Fruit fly (Drosophila melanogaster): ENCODE data around the gene Lsd-2.

Gene Lsd-2

DNA sequence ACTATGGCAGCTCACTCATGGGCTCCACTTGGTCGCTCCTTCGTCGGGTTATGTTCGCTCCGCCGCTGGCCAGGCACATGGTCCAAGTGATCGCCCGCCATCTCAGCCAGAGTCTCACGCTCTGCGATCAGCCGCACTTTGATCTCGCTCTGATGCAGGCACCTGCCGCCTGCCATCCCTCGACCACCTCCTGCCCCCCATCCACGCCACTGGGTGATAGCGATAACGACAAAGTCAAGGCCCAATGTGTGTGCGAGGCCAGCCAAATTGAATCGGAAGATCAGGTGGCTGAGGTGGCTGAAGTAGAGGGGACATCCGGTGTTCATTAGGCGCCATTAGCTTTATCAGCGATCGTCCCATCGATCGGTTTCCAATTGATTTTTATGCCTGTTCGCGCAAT lies 7.5 kb downstream of the Lsd-2 start:
- TF ChIP-seq CG5204 (GFP tag; optimal IDR thresholded peaks at IDR 0.05) (no peak), ovo (GFP tag; optimal IDR thresholded peaks at IDR 0.05) (no peak), CG12768 (GFP tag; optimal IDR thresholded peaks at IDR 0.05) (peak; percentile 29), CG14711 (tag; optimal IDR thresholded peaks at IDR 0.05) (no peak), Mnt (GFP tag; optimal IDR thresholded peaks at IDR 0.05) (peak; percentile 19), tj (GFP tag; optimal IDR thresholded peaks at IDR 0.05) (peak; percentile 15), toe (GFP tag; optimal IDR thresholded peaks at IDR 0.05) (no peak), pad (GFP tag; optimal IDR thresholded peaks at IDR 0.05) (no peak), CG7045 (GFP tag; optimal IDR thresholded peaks at IDR 0.05) (no peak), cnc (optimal IDR thresholded peaks at IDR 0.05) (no peak)

DNA sequence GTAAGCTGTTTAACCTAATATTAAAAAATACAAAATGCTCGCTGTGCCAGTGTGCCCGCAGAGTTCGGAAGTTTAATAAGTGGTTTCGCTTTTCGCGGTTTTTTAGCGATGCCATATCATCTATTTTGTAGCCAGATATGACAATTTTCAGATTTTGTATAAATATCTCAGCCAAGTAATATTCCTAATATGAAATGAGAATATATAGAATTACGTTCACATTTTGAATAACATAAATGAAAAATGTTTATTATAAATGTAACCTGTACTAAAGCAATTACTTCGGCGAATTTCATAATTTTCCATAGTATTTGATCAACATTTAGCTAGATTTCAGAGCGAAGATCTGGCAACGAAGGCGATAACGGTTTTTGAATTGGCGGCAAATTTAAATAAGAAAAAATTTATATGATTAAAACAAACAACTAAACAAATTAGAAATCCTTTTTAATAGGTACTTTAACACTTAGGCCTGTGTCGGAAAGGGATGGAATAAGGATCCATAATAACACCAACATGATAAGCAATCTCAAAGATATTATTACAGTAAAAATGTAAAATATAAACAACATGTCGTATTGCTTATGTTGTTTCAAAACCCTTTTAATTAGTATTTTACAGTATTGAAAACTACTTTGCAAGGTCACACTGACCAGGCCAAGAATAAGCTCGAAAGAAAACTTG lies 9.5 kb downstream of the Lsd-2 start, which contains the start of the genes opm and dob:
opm (minus strand) TSS at position 59 of the 684 bp plus-strand sequence.
dob (plus strand) TSS at position 634 of the 684 bp plus-strand sequence.
- peak; percentile 14 for TF ChIP-seq Mnt (GFP tag; optimal IDR thresholded peaks at IDR 0.05)
- peak; percentile 77 for TF ChIP-seq kay (GFP tag; ENCODE audit: borderline replicate concordance)
- TF ChIP-seq Hr96 (GFP tag; optimal IDR thresholded peaks at IDR 0.05), result no peak
- TF ChIP-seq CG5204 (GFP tag; optimal IDR thresholded peaks at IDR 0.05), result peak; percentile 1
- TF ChIP-seq pad (GFP tag; optimal IDR thresholded peaks at IDR 0.05), result peak; percentile 11
- TF ChIP-seq toe (GFP tag; optimal IDR thresholded peaks at IDR 0.05), result no peak
- TF ChIP-seq CG7045 (GFP tag; optimal IDR thresholded peaks at IDR 0.05), result no peak
- no peak for TF ChIP-seq Crg-1 (GFP tag; optimal IDR thresholded peaks at IDR 0.05)
- TF ChIP-seq Clk (GFP tag; optimal IDR thresholded peaks at IDR 0.05), result no peak
- peak; percentile 22 for TF ChIP-seq CG11617 (GFP tag; optimal IDR thresholded peaks at IDR 0.05)
- TF ChIP-seq CG14711 (tag; optimal IDR thresholded peaks at IDR 0.05), result no peak
- no peak for TF ChIP-seq CG33017 (tag; optimal IDR thresholded peaks at IDR 0.05)
- TF ChIP-seq CG12768 (GFP tag; optimal IDR thresholded peaks at IDR 0.05), result no peak
- TF ChIP-seq CG1620 (GFP tag; optimal IDR thresholded peaks at IDR 0.05), result peak; percentile 27
- TF ChIP-seq ovo (GFP tag; optimal IDR thresholded peaks at IDR 0.05), result no peak
- TF ChIP-seq bab1 (GFP tag; optimal IDR thresholded peaks at IDR 0.05), result no peak
- no peak for TF ChIP-seq cic (GFP tag; optimal IDR thresholded peaks at IDR 0.05)
- TF ChIP-seq CG7101 (tag; optimal IDR thresholded peaks at IDR 0.05), result no peak
- no peak for TF ChIP-seq cnc (optimal IDR thresholded peaks at IDR 0.05)
- no peak for TF ChIP-seq tj (GFP tag; optimal IDR thresholded peaks at IDR 0.05)

DNA sequence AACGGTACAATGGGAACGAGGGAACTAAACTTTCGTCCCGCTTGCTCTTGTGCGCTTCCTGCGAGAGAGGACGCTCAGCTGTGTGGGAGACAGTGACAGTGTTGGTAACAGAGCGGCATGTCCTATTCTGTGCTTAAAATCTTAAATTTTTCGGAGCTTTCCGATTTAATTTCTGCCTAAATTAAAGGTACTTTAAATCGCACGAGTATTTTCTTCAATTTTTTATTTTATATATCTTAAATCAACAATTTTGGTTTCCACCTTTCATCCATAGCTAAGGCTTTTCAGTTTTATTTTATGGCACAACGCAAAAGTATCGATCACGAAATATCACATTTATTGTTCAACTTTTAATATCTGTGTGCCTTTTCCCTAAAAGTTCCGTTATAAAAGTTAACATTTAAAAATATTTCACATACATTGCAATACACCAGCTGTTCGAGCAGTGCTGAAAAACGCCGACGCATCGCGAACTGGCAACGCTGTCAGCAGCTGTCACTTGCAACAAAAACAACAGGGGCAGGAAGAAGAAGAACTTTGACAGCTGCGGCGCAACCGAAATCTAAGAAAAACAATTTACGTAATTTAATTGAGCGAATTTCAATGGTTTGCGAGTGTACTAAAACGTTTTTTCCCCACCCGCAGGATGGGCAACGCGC lies 12.5 kb downstream of the Lsd-2 start, which contains the start of the genes hiw and ND-B18:
hiw (minus strand) TSS at position 26 of the 659 bp plus-strand sequence.
ND-B18 (plus strand) TSS at position 330 of the 659 bp plus-strand sequence.
- TF ChIP-seq toe (GFP tag; optimal IDR thresholded peaks at IDR 0.05), result no peak
- peak; percentile 12 for TF ChIP-seq CG11617 (GFP tag; optimal IDR thresholded peaks at IDR 0.05)
- TF ChIP-seq cic (GFP tag; optimal IDR thresholded peaks at IDR 0.05), result no peak
- TF ChIP-seq pad (GFP tag; optimal IDR thresholded peaks at IDR 0.05), result peak; percentile 60
- TF ChIP-seq CG1620 (GFP tag; optimal IDR thresholded peaks at IDR 0.05), result peak; percentile 74
- TF ChIP-seq tj (GFP tag; optimal IDR thresholded peaks at IDR 0.05), result peak; percentile 67
- no peak for TF ChIP-seq CG12768 (GFP tag; optimal IDR thresholded peaks at IDR 0.05)
- no peak for TF ChIP-seq kay (GFP tag; ENCODE audit: borderline replicate concordance)
- no peak for TF ChIP-seq Clk (GFP tag; optimal IDR thresholded peaks at IDR 0.05)
- TF ChIP-seq CG7045 (GFP tag; optimal IDR thresholded peaks at IDR 0.05), result no peak
- peak; percentile 53 for TF ChIP-seq Mnt (GFP tag; optimal IDR thresholded peaks at IDR 0.05)
- no peak for TF ChIP-seq cnc (optimal IDR thresholded peaks at IDR 0.05)
- TF ChIP-seq CG33017 (tag; optimal IDR thresholded peaks at IDR 0.05), result no peak
- TF ChIP-seq CG7101 (tag; optimal IDR thresholded peaks at IDR 0.05), result peak; percentile 51
- TF ChIP-seq Crg-1 (GFP tag; optimal IDR thresholded peaks at IDR 0.05), result peak; percentile 74
- peak; percentile 37 for TF ChIP-seq CG14711 (tag; optimal IDR thresholded peaks at IDR 0.05)
- TF ChIP-seq bab1 (GFP tag; optimal IDR thresholded peaks at IDR 0.05), result peak; percentile 80
- peak; percentile 42 for TF ChIP-seq ovo (GFP tag; optimal IDR thresholded peaks at IDR 0.05)
- no peak for TF ChIP-seq Hr96 (GFP tag; optimal IDR thresholded peaks at IDR 0.05)
- peak; percentile 17 for TF ChIP-seq CG5204 (GFP tag; optimal IDR thresholded peaks at IDR 0.05)

DNA sequence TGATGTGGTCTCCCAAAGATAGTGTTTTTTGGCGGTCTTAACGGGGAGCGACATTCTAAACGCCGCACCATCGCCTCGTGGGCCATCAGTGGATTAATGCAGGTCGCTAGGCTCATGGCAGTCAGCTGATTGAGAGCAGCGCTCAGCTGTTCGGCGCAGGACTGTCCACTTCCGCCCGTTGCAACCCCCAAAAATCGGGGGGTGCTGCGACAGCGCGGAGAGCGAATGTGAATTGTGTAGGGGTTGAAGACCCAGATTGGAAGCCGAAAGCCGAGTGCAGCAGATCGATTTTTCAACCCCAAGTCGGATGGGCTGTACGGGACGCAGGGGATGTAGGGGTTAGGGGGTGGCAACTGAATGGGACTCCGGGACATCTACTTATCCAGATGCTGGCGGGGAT lies 13.4 kb downstream of the Lsd-2 start:
- TF ChIP-seq Clk (GFP tag; optimal IDR thresholded peaks at IDR 0.05), result no peak
- no peak for TF ChIP-seq kay (GFP tag; ENCODE audit: borderline replicate concordance)
- no peak for TF ChIP-seq CG11617 (GFP tag; optimal IDR thresholded peaks at IDR 0.05)
- no peak for TF ChIP-seq cic (GFP tag; optimal IDR thresholded peaks at IDR 0.05)

DNA sequence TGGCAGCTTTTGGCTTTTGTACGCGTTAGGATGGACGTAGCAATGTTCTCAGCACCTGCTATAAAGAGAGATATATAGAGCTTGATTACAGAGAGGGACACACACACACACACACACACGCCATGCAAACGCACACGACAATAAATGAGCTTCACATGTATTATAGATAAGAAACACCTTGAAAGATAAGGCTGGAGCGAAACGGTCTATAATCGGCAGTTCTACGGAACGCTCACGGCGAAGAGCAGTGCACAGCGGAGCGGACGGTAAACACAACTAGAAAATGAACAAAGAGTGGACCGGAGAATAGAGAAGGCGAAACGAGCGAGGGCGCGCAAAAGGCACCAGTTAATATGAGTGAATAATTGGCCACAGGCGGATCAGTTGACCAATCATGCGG lies 27.3 kb downstream of the Lsd-2 start:
- TF ChIP-seq CG12768 (GFP tag; optimal IDR thresholded peaks at IDR 0.05) (no peak), cic (GFP tag; optimal IDR thresholded peaks at IDR 0.05) (peak; percentile 50), bab1 (GFP tag; optimal IDR thresholded peaks at IDR 0.05) (peak; percentile 5), Mnt (GFP tag; optimal IDR thresholded peaks at IDR 0.05) (peak; percentile 57)

DNA sequence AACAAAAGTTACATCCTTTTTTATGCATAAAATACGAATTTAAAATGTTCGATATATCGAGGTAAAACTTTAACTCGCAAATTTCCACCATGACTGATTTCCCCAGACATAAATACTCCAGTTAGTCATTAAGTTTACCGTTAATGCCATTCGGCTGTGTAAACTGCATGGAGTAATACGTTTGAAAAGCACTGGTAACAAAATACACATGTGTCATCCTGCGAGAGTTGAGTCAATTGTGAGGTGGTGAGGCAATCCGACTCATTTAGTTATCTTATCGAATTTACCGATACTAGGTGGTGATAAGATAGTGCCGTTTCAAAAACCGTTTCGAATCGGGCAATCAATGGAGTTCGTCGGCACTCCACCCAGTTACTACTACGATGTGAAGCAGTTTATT lies 30.4 kb downstream of the Lsd-2 start:
- TF ChIP-seq Mnt (GFP tag; optimal IDR thresholded peaks at IDR 0.05), result peak; percentile 28
- no peak for TF ChIP-seq CG12768 (GFP tag; optimal IDR thresholded peaks at IDR 0.05)
- TF ChIP-seq kay (GFP tag; ENCODE audit: borderline replicate concordance), result peak; percentile 69
- no peak for TF ChIP-seq CG33017 (tag; optimal IDR thresholded peaks at IDR 0.05)
- TF ChIP-seq ovo (GFP tag; optimal IDR thresholded peaks at IDR 0.05), result peak; percentile 95
- TF ChIP-seq CG7101 (tag; optimal IDR thresholded peaks at IDR 0.05), result no peak
- TF ChIP-seq cic (GFP tag; optimal IDR thresholded peaks at IDR 0.05), result peak; percentile 57
